Fruit fly (Drosophila melanogaster) whole organism, prepupa: ENCODE results near the gene CG14664.

ENCODE experiments used
- Blimp-1 ChIP-seq: fragments of 200-800 bp; sonication (Bioruptor generic); optimal IDR thresholded peaks from 3 replicates; lab custom pipeline; 2017; ENCODE audit warnings: missing biosample characterization, missing genetic modification characterization, mild to moderate bottlenecking, moderate library complexity, missing genetic modification reagents
- CG10631 ChIP-seq: fragments of 200-800 bp; sonication (Bioruptor generic); optimal IDR thresholded peaks from 2 replicates; lab custom pipeline; 2016; ENCODE audit warnings: missing biosample characterization, missing genetic modification characterization
- CG11294 ChIP-seq: fragments of 200-800 bp; sonication (Bioruptor generic); IDR thresholded peaks from 2 replicates; pipeline ENCODE4 v1.3.6; 2022; ENCODE audit warnings: missing biosample characterization, missing genetic modification characterization
- CG1621 ChIP-seq: fragments of 200-800 bp; sonication (Bioruptor generic); optimal IDR thresholded peaks from 3 replicates; lab custom pipeline; 2018; ENCODE audit warnings: missing biosample characterization, mild to moderate bottlenecking, missing genetic modification characterization
- CG16779 ChIP-seq: fragments of 200-800 bp; sonication (Bioruptor generic); optimal IDR thresholded peaks from 3 replicates; lab custom pipeline; 2017; ENCODE audit warnings: missing biosample characterization, mild to moderate bottlenecking, missing genetic modification characterization
- CG3032 ChIP-seq: fragments of 200-800 bp; optimal IDR thresholded peaks from 2 replicates; lab custom pipeline; 2019; ENCODE audit warnings: missing biosample characterization, mild to moderate bottlenecking, missing genetic modification characterization, moderate library complexity
- CG31627 ChIP-seq: fragments of 200-800 bp; sonication (Bioruptor generic); optimal IDR thresholded peaks from 3 replicates; lab custom pipeline; 2016; ENCODE audit warnings: missing biosample characterization, missing genetic modification characterization
- CG32006 ChIP-seq: fragments of 200-800 bp; sonication (Bioruptor generic); optimal IDR thresholded peaks from 3 replicates; lab custom pipeline; 2017; ENCODE audit warnings: missing biosample characterization, mild to moderate bottlenecking, missing genetic modification characterization
- CG34406 ChIP-seq: fragments of 200-800 bp; sonication (Bioruptor generic); optimal IDR thresholded peaks from 3 replicates; lab custom pipeline; 2016; ENCODE audit warnings: missing biosample characterization, missing genetic modification characterization
- CG3919 ChIP-seq: fragments of 200-800 bp; sonication (Bioruptor generic); optimal IDR thresholded peaks from 3 replicates; lab custom pipeline; 2016; ENCODE audit warnings: missing biosample characterization, missing genetic modification characterization
- CG6276 ChIP-seq: fragments of 200-800 bp; sonication (Bioruptor generic); optimal IDR thresholded peaks from 2 replicates; lab custom pipeline; 2017; ENCODE audit warnings: missing biosample characterization, mild to moderate bottlenecking, missing genetic modification characterization
- CG6792 ChIP-seq: fragments of 200-800 bp; sonication (Bioruptor generic); optimal IDR thresholded peaks from 3 replicates; lab custom pipeline; 2016; ENCODE audit warnings: missing biosample characterization, missing genetic modification characterization
- CG6808 ChIP-seq: fragments of 200-800 bp; sonication (Bioruptor generic); optimal IDR thresholded peaks from 3 replicates; lab custom pipeline; 2017; ENCODE audit warnings: missing biosample characterization, missing genetic modification characterization, mild to moderate bottlenecking, moderate library complexity, missing genetic modification reagents
- CG7368 ChIP-seq: fragments of 200-800 bp; sonication (Bioruptor generic); optimal IDR thresholded peaks from 3 replicates; lab custom pipeline; 2016; ENCODE audit warnings: missing biosample characterization, missing genetic modification characterization
- CG8119 ChIP-seq: fragments of 200-800 bp; sonication (Bioruptor generic); IDR thresholded peaks from 3 replicates; pipeline ENCODE4 v1.3.6; 2022; ENCODE audit warnings: missing biosample characterization, missing genetic modification characterization
- CG8319 ChIP-seq: fragments of 200-800 bp; sonication (Bioruptor generic); optimal IDR thresholded peaks from 3 replicates; lab custom pipeline; 2016; ENCODE audit warnings: missing biosample characterization, missing genetic modification characterization
- CG8632 ChIP-seq: fragments of 200-800 bp; sonication (Bioruptor generic); optimal IDR thresholded peaks from 3 replicates; lab custom pipeline; 2016; ENCODE audit warnings: missing biosample characterization, missing genetic modification characterization
- CG9139 ChIP-seq: fragments of 200-800 bp; sonication (Bioruptor generic); optimal IDR thresholded peaks from 3 replicates; lab custom pipeline; 2017; ENCODE audit warnings: missing biosample characterization, mild to moderate bottlenecking, missing genetic modification characterization
- Eip78C ChIP-seq: fragments of 200-800 bp; sonication (Bioruptor generic); peaks from one replicate; lab custom pipeline; 2016; ENCODE audit warnings: missing biosample characterization, missing genetic modification characterization
- Eip93F ChIP-seq: fragments of 200-800 bp; sonication (Bioruptor generic); optimal IDR thresholded peaks from 2 replicates; lab custom pipeline; 2016; ENCODE audit warnings: missing biosample characterization, mild to moderate bottlenecking, missing genetic modification characterization
- Ets21C ChIP-seq: fragments of 200-800 bp; sonication (Bioruptor generic); optimal IDR thresholded peaks from 3 replicates; lab custom pipeline; 2016; ENCODE audit warnings: missing biosample characterization, missing genetic modification characterization
- Ets96B ChIP-seq: fragments of 200-800 bp; optimal IDR thresholded peaks from 2 replicates; lab custom pipeline; 2019; ENCODE audit warnings: missing biosample characterization, mild to moderate bottlenecking, missing genetic modification characterization, moderate library complexity
- Gug ChIP-seq: fragments of 200-800 bp; sonication (Bioruptor generic); IDR thresholded peaks from 2 replicates; pipeline ENCODE4 v1.3.6; 2022; ENCODE audit warnings: missing biosample characterization, missing genetic modification characterization
- Hr38 ChIP-seq: sonication (Bioruptor generic); optimal IDR thresholded peaks from 2 replicates; lab custom pipeline; 2016; ENCODE audit warnings: missing biosample characterization, missing genetic modification characterization
- Hr4 ChIP-seq: fragments of 200-800 bp; sonication (Bioruptor generic); optimal IDR thresholded peaks from 3 replicates; lab custom pipeline; 2016; ENCODE audit warnings: missing biosample characterization, missing genetic modification characterization
- Lpt ChIP-seq: fragments of 200-800 bp; sonication (Bioruptor generic); optimal IDR thresholded peaks from 3 replicates; lab custom pipeline; 2016; ENCODE audit warnings: missing biosample characterization, missing genetic modification characterization
- Met ChIP-seq: fragments of 200-800 bp; sonication (Bioruptor generic); optimal IDR thresholded peaks from 3 replicates; lab custom pipeline; 2016; ENCODE audit warnings: missing biosample characterization, missing genetic modification characterization
- OdsH ChIP-seq: fragments of 200-800 bp; sonication (Bioruptor generic); optimal IDR thresholded peaks from 3 replicates; lab custom pipeline; 2016; ENCODE audit warnings: missing biosample characterization, missing genetic modification characterization
- Smox ChIP-seq: fragments of 200-800 bp; sonication (Bioruptor generic); optimal IDR thresholded peaks from 3 replicates; lab custom pipeline; 2016; ENCODE audit warnings: missing biosample characterization, missing genetic modification characterization
- Sox14 ChIP-seq: fragments of 200-800 bp; sonication (Bioruptor generic); optimal IDR thresholded peaks from 3 replicates; lab custom pipeline; 2016; ENCODE audit warnings: missing biosample characterization, missing genetic modification characterization
- achi ChIP-seq: fragments of 200-800 bp; sonication (Bioruptor generic); optimal IDR thresholded peaks from 3 replicates; lab custom pipeline; 2016; ENCODE audit warnings: missing biosample characterization, missing genetic modification characterization
- cyc ChIP-seq: fragments of 200-800 bp; sonication (Bioruptor generic); optimal IDR thresholded peaks from 3 replicates; lab custom pipeline; 2016; ENCODE audit warnings: missing biosample characterization, missing genetic modification characterization
- dsx ChIP-seq: fragments of 200-800 bp; optimal IDR thresholded peaks from 3 replicates; lab custom pipeline; 2019; ENCODE audit warnings: missing biosample characterization, mild to moderate bottlenecking, missing genetic modification characterization, moderate library complexity; ENCODE audit not compliant: poor library complexity, severe bottlenecking
- eg ChIP-seq: fragments of 200-800 bp; sonication (Bioruptor generic); IDR thresholded peaks from 3 replicates; pipeline ENCODE4 v1.3.6; 2022; ENCODE audit warnings: missing biosample characterization, missing genetic modification characterization
- esn ChIP-seq: fragments of 200-800 bp; sonication (Bioruptor generic); optimal IDR thresholded peaks from 2 replicates; lab custom pipeline; 2016; ENCODE audit warnings: missing biosample characterization, mild to moderate bottlenecking, missing genetic modification characterization, moderate library complexity
- fkh ChIP-seq: fragments of 200-800 bp; sonication (Bioruptor generic); optimal IDR thresholded peaks from 3 replicates; lab custom pipeline; 2017; ENCODE audit warnings: missing biosample characterization, mild to moderate bottlenecking, missing genetic modification characterization, moderate library complexity
- lz ChIP-seq: fragments of 200-800 bp; sonication (Bioruptor generic); optimal IDR thresholded peaks from 3 replicates; lab custom pipeline; 2016; ENCODE audit warnings: missing biosample characterization, missing genetic modification characterization
- net ChIP-seq: fragments of 200-800 bp; sonication (Bioruptor generic); optimal IDR thresholded peaks from 3 replicates; lab custom pipeline; 2016; ENCODE audit warnings: missing biosample characterization, missing genetic modification characterization
- pdm3 ChIP-seq: fragments of 200-800 bp; sonication (Bioruptor generic); optimal IDR thresholded peaks from 3 replicates; lab custom pipeline; 2016; ENCODE audit warnings: missing biosample characterization, missing genetic modification characterization
- salr ChIP-seq, 2 experiments: fragments of 200-800 bp; sonication (Bioruptor generic); optimal IDR thresholded peaks; 3 replicates each; lab custom pipeline; 2016 to 2018; ENCODE audit warnings: missing biosample characterization in 2 of 2, missing genetic modification characterization in 2 of 2, mild to moderate bottlenecking in 1 of 2
- spab ChIP-seq: fragments of 200-800 bp; sonication (Bioruptor generic); optimal IDR thresholded peaks from 2 replicates; lab custom pipeline; 2017; ENCODE audit warnings: missing biosample characterization, mild to moderate bottlenecking, missing genetic modification characterization, missing genetic modification reagents
- svp ChIP-seq: fragments of 200-800 bp; sonication (Bioruptor generic); peaks from one replicate; lab custom pipeline; 2016; ENCODE audit warnings: missing biosample characterization, missing genetic modification characterization
- topi ChIP-seq: fragments of 200-800 bp; sonication (Bioruptor generic); optimal IDR thresholded peaks from 3 replicates; lab custom pipeline; 2016; ENCODE audit warnings: missing biosample characterization, missing genetic modification characterization
- vri ChIP-seq: fragments of 200-800 bp; sonication (Bioruptor generic); optimal IDR thresholded peaks from 3 replicates; lab custom pipeline; 2016; ENCODE audit warnings: missing biosample characterization, mild to moderate bottlenecking, missing genetic modification characterization

The CG14664 gene

dm6 chr3R:5209481-5209880, 14.5 kb upstream of the CG14664 start (continued):
- peak; percentile 84 for TF ChIP-seq CG3032 (tag; lab: Kevin White, UChicago)
- peak; percentile 86 for TF ChIP-seq Ets96B (tag; lab: Kevin White, UChicago)
- no peak for TF ChIP-seq CG1621 (tag; lab: Kevin White, UChicago)
- peak; percentile 92 for TF ChIP-seq net (GFP tag; lab: Kevin White, UChicago)
- TF ChIP-seq CG8319 (GFP tag; lab: Kevin White, UChicago) = peak; percentile 83
- TF ChIP-seq OdsH (GFP tag; lab: Kevin White, UChicago) = peak; percentile 92
- peak; percentile 86 for TF ChIP-seq CG31627 (GFP tag; lab: Kevin White, UChicago)
- peak; percentile 94 for TF ChIP-seq pdm3 (GFP tag; lab: Kevin White, UChicago)
- peak; percentile 91 for TF ChIP-seq Sox14
- TF ChIP-seq CG9139 = peak; percentile 74
- TF ChIP-seq topi (GFP tag; lab: Kevin White, UChicago) = peak; percentile 82
- TF ChIP-seq CG8632 (GFP tag; lab: Kevin White, UChicago) = peak; percentile 86
- peak; percentile 37 for TF ChIP-seq Hr38
- peak; percentile 85 for TF ChIP-seq esn (GFP tag; lab: Kevin White, UChicago)
- peak; percentile 92 for TF ChIP-seq Gug (GFP tag; lab: Robert Waterston, UW)
- TF ChIP-seq CG34406 (GFP tag; lab: Kevin White, UChicago) = peak; percentile 84
- TF ChIP-seq CG10631 (GFP tag; lab: Kevin White, UChicago) = peak; percentile 83
- TF ChIP-seq, all 60 proteins: peak for 56

- TF ChIP-seq fkh (no peak), CG7368 (no peak), CG16779 (tag; lab: Kevin White, UChicago) (no peak), CG6808 (GFP tag; lab: Kevin White, UChicago) (no peak), Lpt (no peak), CG8632 (GFP tag; lab: Kevin White, UChicago) (no peak), eg (GFP tag; lab: Robert Waterston, UW) (no peak), CG11294 (GFP tag; lab: Robert Waterston, UW) (no peak), salr (GFP tag; optimal IDR thresholded peaks at IDR 0.05; lab: Kevin White, UChicago) (no peak), CG6792 (no peak), Gug (GFP tag; lab: Robert Waterston, UW) (no peak), cyc (GFP tag; lab: Kevin White, UChicago) (no peak), Eip78C (GFP tag; lab: Kevin White, UChicago) (no peak), Hr4 (GFP tag; lab: Kevin White, UChicago) (no peak), lz (GFP tag; lab: Kevin White, UChicago) (no peak), Eip93F (GFP tag; lab: Kevin White, UChicago) (no peak), CG31627 (GFP tag; lab: Kevin White, UChicago) (no peak)
- TF ChIP-seq, all 60 proteins: peak for 0
Measured at dm6 chr3R:5211401-5211800, 12.5 kb upstream of the CG14664 start.

- TF ChIP-seq CG32006 = peak; percentile 52
- TF ChIP-seq svp (GFP tag; lab: Kevin White, UChicago) = peak; percentile 79
- no peak for TF ChIP-seq Smox (GFP tag; lab: Kevin White, UChicago)
- no peak for TF ChIP-seq cyc (GFP tag; lab: Kevin White, UChicago)
- peak; percentile 25 for TF ChIP-seq CG6792
- peak; percentile 26 for TF ChIP-seq Met (GFP tag; lab: Kevin White, UChicago)
- TF ChIP-seq CG8319 (GFP tag; lab: Kevin White, UChicago) = no peak
- no peak for TF ChIP-seq Blimp-1 (GFP tag; lab: Kevin White, UChicago)
- peak; percentile 49 for TF ChIP-seq OdsH (GFP tag; lab: Kevin White, UChicago)
- peak; percentile 13 for TF ChIP-seq lz (GFP tag; lab: Kevin White, UChicago)
- peak; percentile 18 for TF ChIP-seq CG9139
- TF ChIP-seq Lpt = no peak
- TF ChIP-seq CG3919 (GFP tag; lab: Kevin White, UChicago) = peak; percentile 65
- TF ChIP-seq CG6276 (GFP tag; lab: Kevin White, UChicago) = peak; percentile 23
- peak; percentile 65 for TF ChIP-seq Sox14
- peak; percentile 23 for TF ChIP-seq topi (GFP tag; lab: Kevin White, UChicago)
- TF ChIP-seq CG8119 (GFP tag; lab: Robert Waterston, UW) = 0 out of 3 replicates have a peak, but pooled peaks have one; percentile 39
- no peak for TF ChIP-seq Hr38
- TF ChIP-seq vri (GFP tag; lab: Kevin White, UChicago) = no peak
- TF ChIP-seq Ets21C (GFP tag; lab: Kevin White, UChicago) = no peak
- peak; percentile 49 for TF ChIP-seq spab (GFP tag; lab: Kevin White, UChicago)
- peak; percentile 43 for TF ChIP-seq achi (GFP tag; lab: Kevin White, UChicago)
- peak; percentile 18 for TF ChIP-seq CG16779 (tag; lab: Kevin White, UChicago)
- peak; percentile 10 for TF ChIP-seq Hr4 (GFP tag; lab: Kevin White, UChicago)
- peak; percentile 50 for TF ChIP-seq dsx
- TF ChIP-seq Eip78C (GFP tag; lab: Kevin White, UChicago) = peak; percentile 73
- peak; percentile 27 for TF ChIP-seq CG8632 (GFP tag; lab: Kevin White, UChicago)
Measured at dm6 chr3R:5211901-5212758, 11.8 kb upstream of the CG14664 start.
